Worm (Caenorhabditis elegans): ENCODE data around the gene dyci-1.

DNA sequence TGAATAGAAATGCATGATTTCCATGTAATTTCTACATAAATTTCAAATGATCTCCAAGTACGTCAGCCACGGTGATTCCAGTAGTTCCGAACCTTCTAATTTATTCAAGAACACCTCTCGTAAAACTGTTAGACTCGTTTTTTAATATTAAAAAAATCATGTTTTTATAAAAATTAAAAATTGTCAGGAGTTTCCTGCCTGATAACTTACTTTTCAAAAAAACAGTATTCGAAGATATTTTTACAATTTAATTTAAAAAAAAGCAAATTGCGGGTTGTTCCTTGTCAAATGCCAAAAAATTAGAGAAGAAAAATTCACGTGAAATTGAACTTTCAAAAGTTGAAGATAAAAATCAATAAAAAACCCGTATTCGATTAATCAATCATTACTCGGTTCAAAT, 10.5 kb upstream of the dyci-1 start, which contains the start of the genes C17H12.3 and C17H12.12:
- TF ChIP-seq lin-13 (GFP tag; optimal IDR thresholded peaks at IDR 0.05) (no peak), mdl-1 (tag; optimal IDR thresholded peaks at IDR 0.05) (no peak), nhr-76 (tag; optimal IDR thresholded peaks at IDR 0.05) (no peak), ceh-82 (tag; optimal IDR thresholded peaks at IDR 0.05) (no peak), ztf-11 (tag; optimal IDR thresholded peaks at IDR 0.05) (no peak), lin-15B (tag; optimal IDR thresholded peaks at IDR 0.05) (no peak), nhr-237 (tag; optimal IDR thresholded peaks at IDR 0.05) (no peak)

All from whole organism, L4 larva.